Worm (Caenorhabditis elegans): ENCODE results near the gene srw-54.
A peak's percentile ranks its signal among the peaks of the same experiment; 100 is the strongest.

The srw-54 gene

ce11 chrV:16600623-16601022 is 10.5 kb upstream of the srw-54 start, which contains the start of gene T03E6.9:
TSS of gene T03E6.9 (minus strand) at chrV:16600723.
- TF ChIP-seq unc-62 (GFP tag; optimal IDR thresholded peaks at IDR 0.05 in 1 of 2) (peak in 1 of 2 experiments; percentile 6), unc-62 (tag; optimal IDR thresholded peaks at IDR 0.05) (no peak), ceh-82 (tag; optimal IDR thresholded peaks at IDR 0.05) (no peak)

- TF ChIP-seq fos-1 (tag; optimal IDR thresholded peaks at IDR 0.05): no peak
- TF ChIP-seq madf-9 (GFP tag; conservative IDR thresholded peaks at IDR 0.05): no peak
- TF ChIP-seq lin-1 (GFP tag; IDR thresholded peaks at IDR 0.05): no peak
- no peak for TF ChIP-seq T20F7.1 (GFP tag; optimal IDR thresholded peaks at IDR 0.05)
- TF ChIP-seq hif-1 (tag; optimal IDR thresholded peaks at IDR 0.05): no peak
- no peak for TF ChIP-seq nhr-6 (tag; optimal IDR thresholded peaks at IDR 0.05)
- no peak for TF ChIP-seq cey-2 (tag; optimal IDR thresholded peaks at IDR 0.05; ENCODE audit: borderline replicate concordance, insufficient read depth)
- no peak for TF ChIP-seq madf-5 (GFP tag; IDR thresholded peaks at IDR 0.05)
- TF ChIP-seq ZK337.2 (GFP tag; IDR thresholded peaks at IDR 0.05): no peak
- no peak for TF ChIP-seq F49E8.2 (tag; optimal IDR thresholded peaks at IDR 0.05; ENCODE audit: borderline replicate concordance)
- no peak for TF ChIP-seq fkh-10 (GFP tag; optimal IDR thresholded peaks at IDR 0.05)
- TF ChIP-seq aly-2 (tag; optimal IDR thresholded peaks at IDR 0.05): no peak
- no peak for TF ChIP-seq ces-1 (GFP tag; optimal IDR thresholded peaks at IDR 0.05)
- TF ChIP-seq dmd-8 (GFP tag; IDR thresholded peaks at IDR 0.05): no peak
- TF ChIP-seq lin-15B (tag; optimal IDR thresholded peaks at IDR 0.05): no peak
Observed at ce11 chrV:16603102-16603501, 8.0 kb upstream of the srw-54 start, which contains the start of gene T03E6.8. TSS of gene T03E6.8 (minus strand) at chrV:16603202.

ce11 chrV:16604301-16604700 is 6.8 kb upstream of the srw-54 start:
- TF ChIP-seq dve-1 (tag; optimal IDR thresholded peaks at IDR 0.05; ENCODE audit: insufficient read depth) (peak; percentile 44), nhr-28 (tag; optimal IDR thresholded peaks at IDR 0.05) (peak; percentile 46), dmd-6 (GFP tag; IDR thresholded peaks at IDR 0.05) (0 out of 2 replicates have a peak, but pooled peaks have one; percentile 12), mes-2 (tag; optimal IDR thresholded peaks at IDR 0.05; ENCODE audit: poor library complexity, severe bottlenecking) (no peak), pqm-1 (tag; optimal IDR thresholded peaks at IDR 0.05) (peak; percentile 11), nhr-77 (tag; optimal IDR thresholded peaks at IDR 0.05) (peak; percentile 22), lin-13 (GFP tag; optimal IDR thresholded peaks at IDR 0.05) (no peak), daf-16 (GFP tag; optimal IDR thresholded peaks at IDR 0.05) (no peak), daf-16 (tag; optimal IDR thresholded peaks at IDR 0.05) (peak; percentile 50)

- TF ChIP-seq mxl-2 (GFP tag; conservative IDR thresholded peaks at IDR 0.05) (no peak), dmd-6 (GFP tag; IDR thresholded peaks at IDR 0.05) (peak; percentile 66), hlh-11 (tag; optimal IDR thresholded peaks at IDR 0.05) (peak; percentile 44), set-16 (GFP tag; IDR thresholded peaks at IDR 0.05) (no peak), dve-1 (tag; optimal IDR thresholded peaks at IDR 0.05; ENCODE audit: insufficient read depth) (peak; percentile 33), daf-16 (GFP tag; optimal IDR thresholded peaks at IDR 0.05) (no peak), daf-16 (tag; optimal IDR thresholded peaks at IDR 0.05) (peak; percentile 43), pqm-1 (tag; optimal IDR thresholded peaks at IDR 0.05) (peak; percentile 51), php-3 (GFP tag; IDR thresholded peaks at IDR 0.05) (peak; percentile 67)
Observed at ce11 chrV:16605463-16605862, 5.7 kb upstream of the srw-54 start.

ce11 chrV:16606313-16606712 is 4.8 kb upstream of the srw-54 start, which contains the start of gene Y32B12C.1:
TSS of gene Y32B12C.1 (plus strand) at chrV:16606613.
- TF ChIP-seq egl-43 (GFP tag; IDR thresholded peaks at IDR 0.05): no peak
- no peak for TF ChIP-seq daf-16 (GFP tag; optimal IDR thresholded peaks at IDR 0.05)
- peak; percentile 4 for TF ChIP-seq daf-16 (tag; optimal IDR thresholded peaks at IDR 0.05)

Data from whole organism, L4 larva.